Fruit fly (Drosophila melanogaster): ENCODE data around the gene sl.

DNA sequence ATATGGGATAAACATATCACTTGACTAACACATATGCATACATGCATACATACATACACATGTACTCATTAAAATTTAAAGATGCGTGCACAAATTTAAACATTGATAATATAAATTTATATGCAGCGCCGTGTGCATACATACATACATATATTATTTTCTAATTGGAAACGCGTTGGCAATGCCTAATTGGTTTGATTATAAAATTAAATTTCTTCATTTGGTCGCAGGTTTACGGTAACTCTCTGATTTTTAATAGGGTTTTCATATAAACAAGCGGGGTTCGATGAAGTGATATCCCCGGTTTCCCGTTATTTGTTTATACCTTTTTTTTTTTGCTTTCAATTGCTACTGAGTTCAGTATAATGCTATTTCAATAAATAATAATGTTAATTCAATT lies 23.9 kb downstream of the sl start:
- TF ChIP-seq CG9948 (tag; optimal IDR thresholded peaks at IDR 0.05), result no peak
- no peak for TF ChIP-seq CG10348 (GFP tag; IDR thresholded peaks at IDR 0.05)
- no peak for TF ChIP-seq D1 (tag; optimal IDR thresholded peaks at IDR 0.05)
- no peak for TF ChIP-seq CG4496 (GFP tag; IDR thresholded peaks at IDR 0.05)
- TF ChIP-seq Pif1B (GFP tag; optimal IDR thresholded peaks at IDR 0.05), result no peak
- TF ChIP-seq fd96Ca (GFP tag; IDR thresholded peaks at IDR 0.05), result no peak

Data from whole organism, pupa.